Worm (Caenorhabditis elegans): ENCODE data around the gene R102.11.
"Not testable (repeated sequence)": the region's sequence is repeated elsewhere in the genome, so short reads cannot be mapped to it uniquely, and the experiment has no call there.

DNA sequence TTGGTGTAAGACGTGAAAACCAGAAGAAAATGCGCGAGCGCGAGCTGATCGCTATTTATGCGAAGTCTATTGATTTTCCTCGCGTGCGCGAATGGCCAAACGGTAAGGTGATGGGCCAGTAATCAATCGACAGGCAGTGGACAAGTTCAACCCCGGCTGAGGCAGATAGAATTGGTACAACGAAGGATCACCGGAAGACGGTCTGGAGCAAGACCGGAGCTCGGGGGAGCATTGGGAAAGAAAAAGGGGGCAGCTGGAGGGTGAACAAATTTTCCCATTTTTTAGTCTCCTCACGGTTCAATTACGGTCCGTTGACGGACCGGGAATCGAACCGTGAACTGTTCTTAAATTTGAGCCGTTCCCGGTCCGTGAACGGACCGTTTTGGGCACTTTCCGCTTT lies 41.2 kb downstream of the R102.11 start:
- not testable (repeated sequence) for TF ChIP-seq snpc-4 (tag; optimal IDR thresholded peaks at IDR 0.05); ama-1 (optimal IDR thresholded peaks at IDR 0.05); zfp-3 (GFP tag; conservative IDR thresholded peaks at IDR 0.05); skn-1 (tag; optimal IDR thresholded peaks at IDR 0.05); nhr-237 (tag; optimal IDR thresholded peaks at IDR 0.05); lin-13 (GFP tag; optimal IDR thresholded peaks at IDR 0.05); pqm-1 (tag; optimal IDR thresholded peaks at IDR 0.05); nhr-11 (tag; optimal IDR thresholded peaks at IDR 0.05); daf-16 (GFP tag; optimal IDR thresholded peaks at IDR 0.05); daf-16 (tag; optimal IDR thresholded peaks at IDR 0.05); daf-12 (tag; optimal IDR thresholded peaks at IDR 0.05)
